In genomic region chrX:6694979-6695388, dm6 we compare ENCODE assay signal across 1 fruit fly cellular context.
TF ChIP-seq lines count a peak whose summit lies in the region.

TSS of gene CG14442 (minus strand) at chrX:6695007.

TF ChIP-seq in whole organism, embryonic, 481 proteins besides CTCF, POLR2A, EP300 and RAD21 (continued from another document and continues in another):
- TF ChIP-seq Ada2b (GFP tag; IDR thresholded peaks at IDR 0.05; lab: Robert Waterston, UW) = no peak
- TF ChIP-seq gro (GFP tag; optimal IDR thresholded peaks at IDR 0.05; lab: Kevin White, UChicago) = peak; percentile 35
- TF ChIP-seq CrebB (tag; optimal IDR thresholded peaks at IDR 0.05; lab: Kevin White, UChicago) = no peak
- TF ChIP-seq CG1603 (tag; optimal IDR thresholded peaks at IDR 0.05; lab: Kevin White, UChicago) = peak; percentile 66
- peak; percentile 9 for TF ChIP-seq bab2 (GFP tag; optimal IDR thresholded peaks at IDR 0.05; lab: Kevin White, UChicago)
- no peak for TF ChIP-seq Dip3 (GFP tag; optimal IDR thresholded peaks at IDR 0.05; lab: Kevin White, UChicago)
- TF ChIP-seq pita (GFP tag; optimal IDR thresholded peaks at IDR 0.05; lab: Kevin White, UChicago) = no peak
- peak; percentile 16 for TF ChIP-seq CG17186 (GFP tag; optimal IDR thresholded peaks at IDR 0.05; lab: Kevin White, UChicago)
- TF ChIP-seq Fer1 (GFP tag; optimal IDR thresholded peaks at IDR 0.05; lab: Kevin White, UChicago) = no peak
- no peak for TF ChIP-seq CG3407 (GFP tag; optimal IDR thresholded peaks at IDR 0.05; lab: Kevin White, UChicago)
- TF ChIP-seq CG18011 (GFP tag; optimal IDR thresholded peaks at IDR 0.05; lab: Kevin White, UChicago) = peak; percentile 9
- TF ChIP-seq ssp (GFP tag; IDR thresholded peaks at IDR 0.05; lab: Robert Waterston, UW) = peak; percentile 28; the same call in 1 of the 2 replicates
- no peak for TF ChIP-seq Tbp (GFP tag; optimal IDR thresholded peaks at IDR 0.05; lab: Kevin White, UChicago)
- peak; percentile 12 for TF ChIP-seq Atf-2 (GFP tag; optimal IDR thresholded peaks at IDR 0.05; lab: Kevin White, UChicago)
- peak; percentile 33 to 89 for TF ChIP-seq Pdp1 (GFP tag; optimal IDR thresholded peaks at IDR 0.05; lab: Kevin White, UChicago)
- peak; percentile 45 for TF ChIP-seq CG13775 (GFP tag; optimal IDR thresholded peaks at IDR 0.05; lab: Kevin White, UChicago)
- peak; percentile 38 for TF ChIP-seq caup (GFP tag; optimal IDR thresholded peaks at IDR 0.05; lab: Kevin White, UChicago; ENCODE audit: severe bottlenecking)
- TF ChIP-seq Six4 (GFP tag; optimal IDR thresholded peaks at IDR 0.05; lab: Kevin White, UChicago) = no peak
- peak; percentile 1 for TF ChIP-seq slp2 (GFP tag; optimal IDR thresholded peaks at IDR 0.05; lab: Kevin White, UChicago)
- no peak for TF ChIP-seq Chrac-16 (GFP tag; optimal IDR thresholded peaks at IDR 0.05; lab: Kevin White, UChicago)
- TF ChIP-seq CG6689 (GFP tag; IDR thresholded peaks at IDR 0.05; lab: Robert Waterston, UW) = peak; percentile 46; the same call in 1 of the 2 replicates
- TF ChIP-seq CG12744 (GFP tag; optimal IDR thresholded peaks at IDR 0.05; lab: Kevin White, UChicago) = peak; percentile 17
- no peak for TF ChIP-seq CG31365 (tag; optimal IDR thresholded peaks at IDR 0.05; lab: Kevin White, UChicago)
- TF ChIP-seq CG6254 (GFP tag; optimal IDR thresholded peaks at IDR 0.05; lab: Kevin White, UChicago) = no peak
- TF ChIP-seq so (GFP tag; IDR thresholded peaks at IDR 0.05; lab: Robert Waterston, UW) = no peak
- no peak for TF ChIP-seq kni (GFP tag; optimal IDR thresholded peaks at IDR 0.05; lab: Kevin White, UChicago)
- TF ChIP-seq seq (GFP tag; IDR thresholded peaks at IDR 0.05; lab: Robert Waterston, UW) = peak; percentile 20; the same call in 1 of the 2 replicates
- peak; percentile 91 for TF ChIP-seq zen2 (GFP tag; IDR thresholded peaks at IDR 0.05; lab: Robert Waterston, UW; ENCODE audit: partially characterized antibody)
- TF ChIP-seq her (GFP tag; optimal IDR thresholded peaks at IDR 0.05; lab: Kevin White, UChicago) = no peak
- TF ChIP-seq hkb (optimal IDR thresholded peaks at IDR 0.05; lab: Kevin White, UChicago) = no peak
- no peak for TF ChIP-seq hkb (GFP tag; IDR thresholded peaks at IDR 0.05; lab: Robert Waterston, UW)
- TF ChIP-seq cas (GFP tag; IDR thresholded peaks at IDR 0.05; lab: Robert Waterston, UW) = no peak
- TF ChIP-seq CG3847 (GFP tag; IDR thresholded peaks at IDR 0.05; lab: Robert Waterston, UW) = peak; percentile 45; the same call in 1 of the 2 replicates
- TF ChIP-seq unc-4 (GFP tag; IDR thresholded peaks at IDR 0.05; lab: Robert Waterston, UW; ENCODE audit: partially characterized antibody) = peak; percentile 93
- TF ChIP-seq trem (tag; optimal IDR thresholded peaks at IDR 0.05; lab: Kevin White, UChicago) = peak; percentile 48
- no peak for TF ChIP-seq Mes4 (GFP tag; optimal IDR thresholded peaks at IDR 0.05; lab: Kevin White, UChicago)
- no peak for TF ChIP-seq CG4820 (GFP tag; optimal IDR thresholded peaks at IDR 0.05; lab: Kevin White, UChicago)
- TF ChIP-seq CG31224 (GFP tag; IDR thresholded peaks at IDR 0.05; lab: Robert Waterston, UW) = peak; percentile 11; the same call in 1 of the 2 replicates
- TF ChIP-seq grn (GFP tag; optimal IDR thresholded peaks at IDR 0.05; lab: Kevin White, UChicago) = no peak
- peak; percentile 84 for TF ChIP-seq tna (GFP tag; IDR thresholded peaks at IDR 0.05; lab: Robert Waterston, UW; ENCODE audit: partially characterized antibody)
- TF ChIP-seq emc (GFP tag; optimal IDR thresholded peaks at IDR 0.05; lab: Kevin White, UChicago) = no peak
- TF ChIP-seq ato (GFP tag; IDR thresholded peaks at IDR 0.05; lab: Robert Waterston, UW; ENCODE audit: partially characterized antibody) = peak; percentile 91
- TF ChIP-seq CG17361 (GFP tag; IDR thresholded peaks at IDR 0.05; lab: Robert Waterston, UW) = peak; percentile 45; the same call in 1 of the 3 replicates
- no peak for TF ChIP-seq prd (optimal IDR thresholded peaks at IDR 0.05; lab: Kevin White, UChicago)
- TF ChIP-seq prd (GFP tag; IDR thresholded peaks at IDR 0.05; lab: Robert Waterston, UW) = peak; percentile 47; the same call in 1 of the 3 replicates
- 0 out of 2 replicates have a peak, but pooled peaks have one; percentile 13 for TF ChIP-seq al (GFP tag; IDR thresholded peaks at IDR 0.05; lab: Robert Waterston, UW)
- no peak for TF ChIP-seq CG17568 (GFP tag; optimal IDR thresholded peaks at IDR 0.05; lab: Kevin White, UChicago)
- TF ChIP-seq salm (tag; optimal IDR thresholded peaks at IDR 0.05; lab: Kevin White, UChicago) = peak; percentile 21
- TF ChIP-seq CG8359 (GFP tag; optimal IDR thresholded peaks at IDR 0.05; lab: Kevin White, UChicago; ENCODE audit: borderline replicate concordance) = no peak
- peak; percentile 64 for TF ChIP-seq CG30403 (GFP tag; optimal IDR thresholded peaks at IDR 0.05; lab: Kevin White, UChicago)
- no peak for TF ChIP-seq CHES-1-like (GFP tag; optimal IDR thresholded peaks at IDR 0.05; lab: Kevin White, UChicago)
- no peak for TF ChIP-seq rib (GFP tag; IDR thresholded peaks at IDR 0.05; lab: Robert Waterston, UW)
- peak; percentile 87 for TF ChIP-seq CG2129 (GFP tag; IDR thresholded peaks at IDR 0.05; lab: Robert Waterston, UW; ENCODE audit: partially characterized antibody)
- TF ChIP-seq sug (tag; optimal IDR thresholded peaks at IDR 0.05; lab: Kevin White, UChicago) = peak; percentile 45
- 0 out of 3 replicates have a peak, but pooled peaks have one; percentile 14 for TF ChIP-seq Aef1 (GFP tag; IDR thresholded peaks at IDR 0.05; lab: Robert Waterston, UW)
- TF ChIP-seq CG18619 (GFP tag; optimal IDR thresholded peaks at IDR 0.05; lab: Kevin White, UChicago) = no peak
- TF ChIP-seq CG8388 (GFP tag; optimal IDR thresholded peaks at IDR 0.05; lab: Kevin White, UChicago) = no peak
- no peak for TF ChIP-seq Rx (GFP tag; IDR thresholded peaks at IDR 0.05; lab: Robert Waterston, UW)
- TF ChIP-seq CG17612 (GFP tag; IDR thresholded peaks at IDR 0.05; lab: Robert Waterston, UW) = no peak
- peak; percentile 95 for TF ChIP-seq vnd (GFP tag; IDR thresholded peaks at IDR 0.05; lab: Robert Waterston, UW; ENCODE audit: partially characterized antibody)
- no peak for TF ChIP-seq CG5953 (GFP tag; IDR thresholded peaks at IDR 0.05; lab: Robert Waterston, UW)
- peak; percentile 66 for TF ChIP-seq CG13894 (tag; optimal IDR thresholded peaks at IDR 0.05; lab: Kevin White, UChicago)
- TF ChIP-seq CG11504 (tag; optimal IDR thresholded peaks at IDR 0.05; lab: Kevin White, UChicago) = peak; percentile 37
- no peak for TF ChIP-seq tup (GFP tag; optimal IDR thresholded peaks at IDR 0.05; lab: Kevin White, UChicago)
- peak; percentile 33 for TF ChIP-seq CG10267 (tag; optimal IDR thresholded peaks at IDR 0.05; lab: Kevin White, UChicago)
- TF ChIP-seq CG9727 (GFP tag; optimal IDR thresholded peaks at IDR 0.05; lab: Kevin White, UChicago) = peak; percentile 2
- peak; percentile 18 for TF ChIP-seq CG16863 (GFP tag; optimal IDR thresholded peaks at IDR 0.05; lab: Kevin White, UChicago)
- TF ChIP-seq pb (GFP tag; optimal IDR thresholded peaks at IDR 0.05; lab: Kevin White, UChicago) = no peak
- TF ChIP-seq BEAF-32 (GFP tag; optimal IDR thresholded peaks at IDR 0.05; lab: Kevin White, UChicago) = peak; percentile 94
- TF ChIP-seq onecut (GFP tag; IDR thresholded peaks at IDR 0.05; lab: Robert Waterston, UW) = no peak
- TF ChIP-seq Xrp1 (GFP tag; IDR thresholded peaks at IDR 0.05; lab: Robert Waterston, UW) = peak; percentile 18; the same call in 1 of the 2 replicates
- TF ChIP-seq sens (GFP tag; lab: Kevin White, UChicago) = peak; percentile 84
- no peak for TF ChIP-seq wdn (GFP tag; IDR thresholded peaks at IDR 0.05; lab: Robert Waterston, UW)
- TF ChIP-seq CG6683 (GFP tag; optimal IDR thresholded peaks at IDR 0.05; lab: Kevin White, UChicago) = no peak
- no peak for TF ChIP-seq wor (GFP tag; IDR thresholded peaks at IDR 0.05; lab: Robert Waterston, UW)
- peak; percentile 27 for TF ChIP-seq BtbVII (GFP tag; optimal IDR thresholded peaks at IDR 0.05; lab: Kevin White, UChicago)
- no peak for TF ChIP-seq CG15011 (GFP tag; optimal IDR thresholded peaks at IDR 0.05; lab: Kevin White, UChicago)
- 0 out of 2 replicates have a peak, but pooled peaks have one; percentile 20 for TF ChIP-seq vvl (GFP tag; IDR thresholded peaks at IDR 0.05; lab: Robert Waterston, UW)
- no peak for TF ChIP-seq CG11093 (GFP tag; IDR thresholded peaks at IDR 0.05; lab: Robert Waterston, UW)
- TF ChIP-seq CG9817 (tag; optimal IDR thresholded peaks at IDR 0.05; lab: Kevin White, UChicago) = peak; percentile 31
- no peak for TF ChIP-seq TFAM (GFP tag; optimal IDR thresholded peaks at IDR 0.05; lab: Kevin White, UChicago)
- no peak for TF ChIP-seq sisA (GFP tag; IDR thresholded peaks at IDR 0.05; lab: Robert Waterston, UW)
- TF ChIP-seq esg (GFP tag; conservative IDR thresholded peaks at IDR 0.05; lab: Robert Waterston, UW) = no peak
- TF ChIP-seq crc (GFP tag; optimal IDR thresholded peaks at IDR 0.05; lab: Kevin White, UChicago) = peak; percentile 4
- no peak for TF ChIP-seq CG15479 (GFP tag; optimal IDR thresholded peaks at IDR 0.05; lab: Kevin White, UChicago)
- peak; percentile 56 for TF ChIP-seq CG30020 (tag; optimal IDR thresholded peaks at IDR 0.05; lab: Kevin White, UChicago)
- TF ChIP-seq gce (GFP tag; IDR thresholded peaks at IDR 0.05; lab: Robert Waterston, UW) = no peak
- peak in 1 of 3 experiments; percentile 15 for TF ChIP-seq lola (GFP tag; optimal IDR thresholded peaks at IDR 0.05; lab: Kevin White, UChicago)
- TF ChIP-seq CG10366 (GFP tag; IDR thresholded peaks at IDR 0.05; lab: Robert Waterston, UW) = no peak
- TF ChIP-seq az2 (GFP tag; optimal IDR thresholded peaks at IDR 0.05; lab: Kevin White, UChicago) = no peak
- TF ChIP-seq crp (GFP tag; optimal IDR thresholded peaks at IDR 0.05; lab: Kevin White, UChicago) = peak in 1 of 2 experiments; percentile 21
- TF ChIP-seq CG42726 (GFP tag; IDR thresholded peaks at IDR 0.05; lab: Robert Waterston, UW; ENCODE audit: partially characterized antibody) = peak; percentile 86
- peak; percentile 24 for TF ChIP-seq pho (GFP tag; optimal IDR thresholded peaks at IDR 0.05; lab: Kevin White, UChicago)
- TF ChIP-seq Elba2 (GFP tag; optimal IDR thresholded peaks at IDR 0.05; lab: Kevin White, UChicago) = peak; percentile 4
- TF ChIP-seq CG4424 (GFP tag; optimal IDR thresholded peaks at IDR 0.05; lab: Kevin White, UChicago) = peak; percentile 30
- TF ChIP-seq Nf-YA (GFP tag; IDR thresholded peaks at IDR 0.05; lab: Robert Waterston, UW) = no peak
- no peak for TF ChIP-seq Nf-YB (GFP tag; optimal IDR thresholded peaks at IDR 0.05; lab: Kevin White, UChicago)
- no peak for TF ChIP-seq disco-r (GFP tag; optimal IDR thresholded peaks at IDR 0.05; lab: Kevin White, UChicago)
- TF ChIP-seq CG11696 (GFP tag; IDR thresholded peaks at IDR 0.05; lab: Robert Waterston, UW) = no peak
- peak; percentile 59 for TF ChIP-seq phol (tag; optimal IDR thresholded peaks at IDR 0.05; lab: Kevin White, UChicago)
- peak; percentile 98 for TF ChIP-seq stwl (tag; optimal IDR thresholded peaks at IDR 0.05; lab: Kevin White, UChicago)
- no peak for TF ChIP-seq org-1 (GFP tag; optimal IDR thresholded peaks at IDR 0.05; lab: Kevin White, UChicago)
- no peak for TF ChIP-seq CG11723 (GFP tag; optimal IDR thresholded peaks at IDR 0.05; lab: Kevin White, UChicago)
- TF ChIP-seq Scr (GFP tag; IDR thresholded peaks at IDR 0.05; lab: Robert Waterston, UW; ENCODE audit: partially characterized antibody) = peak; percentile 92
- TF ChIP-seq cato (GFP tag; optimal IDR thresholded peaks at IDR 0.05; lab: Kevin White, UChicago; ENCODE audit: borderline replicate concordance) = no peak
- TF ChIP-seq sima (GFP tag; optimal IDR thresholded peaks at IDR 0.05; lab: Kevin White, UChicago) = no peak
- no peak for TF ChIP-seq pan (optimal IDR thresholded peaks at IDR 0.05; lab: Kevin White, UChicago)
- no peak for TF ChIP-seq pan (GFP tag; optimal IDR thresholded peaks at IDR 0.05 in 1 of 2, IDR thresholded peaks at IDR 0.05 in 1 of 2)
- peak; percentile 76 for TF ChIP-seq Ets65A (GFP tag; lab: Kevin White, UChicago)
- no peak for TF ChIP-seq ewg (GFP tag; optimal IDR thresholded peaks at IDR 0.05; lab: Kevin White, UChicago)
- no peak for TF ChIP-seq Oaz (GFP tag; IDR thresholded peaks at IDR 0.05; lab: Robert Waterston, UW)
- TF ChIP-seq nerfin-2 (GFP tag; IDR thresholded peaks at IDR 0.05; lab: Robert Waterston, UW; ENCODE audit: partially characterized antibody) = peak; percentile 95
- peak; percentile 94 for TF ChIP-seq amos (GFP tag; IDR thresholded peaks at IDR 0.05; lab: Robert Waterston, UW; ENCODE audit: partially characterized antibody)
- TF ChIP-seq fd3F (GFP tag; optimal IDR thresholded peaks at IDR 0.05; lab: Kevin White, UChicago) = no peak
- no peak for TF ChIP-seq CG11560 (tag; IDR thresholded peaks at IDR 0.05; lab: Robert Waterston, UW)
- TF ChIP-seq B-H2 (GFP tag; optimal IDR thresholded peaks at IDR 0.05; lab: Kevin White, UChicago) = peak; percentile 41
- TF ChIP-seq CG1602 (GFP tag; optimal IDR thresholded peaks at IDR 0.05; lab: Kevin White, UChicago) = peak; percentile 22
- no peak for TF ChIP-seq gcm (GFP tag; optimal IDR thresholded peaks at IDR 0.05; lab: Kevin White, UChicago)
- no peak for TF ChIP-seq HLHmδ (GFP tag; optimal IDR thresholded peaks at IDR 0.05; lab: Kevin White, UChicago)
- no peak for TF ChIP-seq CG12071 (GFP tag; optimal IDR thresholded peaks at IDR 0.05; lab: Kevin White, UChicago)
- peak; percentile 31 for TF ChIP-seq CG18599 (GFP tag; optimal IDR thresholded peaks at IDR 0.05; lab: Kevin White, UChicago)
- TF ChIP-seq CG7745 (tag; optimal IDR thresholded peaks at IDR 0.05; lab: Kevin White, UChicago) = no peak
- peak; percentile 51 for TF ChIP-seq Rfx (GFP tag; IDR thresholded peaks at IDR 0.05; lab: Robert Waterston, UW)
- TF ChIP-seq cwo (GFP tag; optimal IDR thresholded peaks at IDR 0.05; lab: Kevin White, UChicago) = no peak
- peak; percentile 6 for TF ChIP-seq CG5180 (GFP tag; optimal IDR thresholded peaks at IDR 0.05; lab: Kevin White, UChicago)
- no peak for TF ChIP-seq Sin3A (optimal IDR thresholded peaks at IDR 0.05; lab: Kevin White, UChicago)
- TF ChIP-seq Dp (GFP tag; optimal IDR thresholded peaks at IDR 0.05; lab: Kevin White, UChicago) = peak; percentile 65
- TF ChIP-seq H2.0 (GFP tag; IDR thresholded peaks at IDR 0.05; lab: Robert Waterston, UW) = no peak
- TF ChIP-seq tin (GFP tag; optimal IDR thresholded peaks at IDR 0.05; lab: Kevin White, UChicago) = peak; percentile 22
- TF ChIP-seq dpn (GFP tag; optimal IDR thresholded peaks at IDR 0.05; lab: Kevin White, UChicago) = peak; percentile 33 to 50
- TF ChIP-seq HmgZ (tag; optimal IDR thresholded peaks at IDR 0.05; lab: Kevin White, UChicago) = no peak
- no peak for TF ChIP-seq CG30431 (GFP tag; optimal IDR thresholded peaks at IDR 0.05; lab: Kevin White, UChicago)
